Worm (Caenorhabditis elegans): Measurements from ENCODE around the gene vit-4.

vit-4 gene

DNA sequence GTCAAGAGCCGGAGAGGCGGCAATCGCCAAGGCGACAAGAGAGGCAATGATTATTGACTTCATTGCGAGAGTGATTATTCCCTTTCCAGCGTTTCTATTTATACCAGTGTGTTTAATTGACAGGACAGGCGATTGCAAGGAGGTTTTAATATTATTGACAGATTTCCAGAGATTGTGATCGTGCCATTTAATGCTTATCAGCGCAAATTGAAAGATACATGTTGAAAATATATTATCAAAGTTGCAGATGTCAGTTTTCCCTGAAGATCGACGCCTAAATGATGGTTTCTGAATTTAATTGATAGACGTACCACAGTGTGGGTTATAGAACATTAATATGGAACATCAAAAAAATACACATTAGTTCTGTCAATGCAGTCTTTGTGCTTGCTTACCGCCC lies at the start of gene vit-4:
TSS of gene vit-4 (minus strand) at position 63 of the 400 bp plus-strand sequence.
- TF ChIP-seq mml-1 (tag; optimal IDR thresholded peaks at IDR 0.05) (no peak), ztf-4 (tag; optimal IDR thresholded peaks at IDR 0.05) (no peak), ztf-11 (tag; optimal IDR thresholded peaks at IDR 0.05) (no peak), fkh-2 (tag; optimal IDR thresholded peaks at IDR 0.05) (no peak), fkh-10 (GFP tag; optimal IDR thresholded peaks at IDR 0.05) (no peak), ceh-28 (tag; optimal IDR thresholded peaks at IDR 0.05) (no peak)

DNA sequence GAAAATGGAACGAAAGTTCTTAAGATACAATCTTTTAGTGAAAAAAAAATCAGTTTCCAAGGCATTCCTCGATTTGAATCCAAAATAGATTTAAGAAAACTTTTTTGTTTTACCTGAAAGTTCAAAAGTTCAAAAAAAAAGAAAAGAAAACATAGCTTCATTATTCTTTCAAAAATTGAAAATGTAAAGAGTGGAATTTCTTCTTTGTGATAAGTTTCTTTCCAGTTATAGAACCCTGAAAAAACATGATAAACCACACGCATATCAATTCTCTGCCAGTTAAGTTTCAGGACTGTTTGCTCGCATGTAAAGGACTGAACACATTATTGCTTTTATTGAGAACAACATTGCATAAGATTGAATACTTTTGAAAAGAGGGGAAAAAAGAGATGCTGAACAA lies 48.0 kb upstream of the vit-4 start:
- TF ChIP-seq nhr-43 (tag; optimal IDR thresholded peaks at IDR 0.05; ENCODE audit: poor library complexity, severe bottlenecking) (no peak), nhr-23 (tag; optimal IDR thresholded peaks at IDR 0.05) (no peak), nhr-67 (tag; optimal IDR thresholded peaks at IDR 0.05) (no peak), eor-1 (tag; optimal IDR thresholded peaks at IDR 0.05) (no peak), nhr-76 (tag; optimal IDR thresholded peaks at IDR 0.05) (no peak), elt-1 (tag; optimal IDR thresholded peaks at IDR 0.05) (no peak), nhr-77 (tag; optimal IDR thresholded peaks at IDR 0.05) (no peak), egl-27 (tag; optimal IDR thresholded peaks at IDR 0.05) (no peak), nhr-237 (tag; optimal IDR thresholded peaks at IDR 0.05) (no peak), elt-2 (tag; optimal IDR thresholded peaks at IDR 0.05) (no peak), fkh-2 (tag; optimal IDR thresholded peaks at IDR 0.05) (no peak), fkh-10 (GFP tag; optimal IDR thresholded peaks at IDR 0.05) (no peak), ztf-11 (tag; optimal IDR thresholded peaks at IDR 0.05) (no peak), nhr-12 (tag; optimal IDR thresholded peaks at IDR 0.05) (no peak), mdl-1 (tag; optimal IDR thresholded peaks at IDR 0.05) (no peak)

DNA sequence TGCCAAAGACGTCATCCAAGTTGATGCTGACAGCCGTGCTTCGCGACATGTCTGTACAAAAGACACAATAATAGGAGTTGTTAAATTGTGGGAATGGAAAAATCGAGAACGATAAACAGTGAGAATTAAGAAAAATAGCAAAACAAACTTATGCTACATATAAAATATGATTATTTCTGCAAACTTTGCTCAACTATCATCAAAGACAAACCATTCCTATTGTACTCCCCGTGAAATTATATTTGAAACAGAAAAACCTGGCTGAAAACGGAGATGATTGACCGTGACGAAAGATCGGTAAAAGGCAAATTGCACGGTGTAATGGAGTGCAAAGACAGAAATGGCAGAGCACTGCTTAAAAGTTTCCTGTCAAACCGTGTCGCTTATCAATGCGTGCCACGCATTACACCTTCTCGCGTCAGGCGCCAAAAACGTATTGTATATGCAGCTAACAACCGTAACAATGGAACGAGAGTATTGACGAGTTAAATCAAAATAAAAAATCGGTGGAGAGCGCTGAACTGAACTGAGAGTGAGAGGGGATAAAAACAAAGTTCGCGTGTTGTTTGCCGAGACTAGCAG lies 47.4 kb upstream of the vit-4 start, which contains the start of gene C18B2.5:
TSS of gene C18B2.5 (minus strand) at position 51 of the 582 bp plus-strand sequence.
- TF ChIP-seq pha-4 (tag; optimal IDR thresholded peaks at IDR 0.05) (peak; percentile 34), elt-3 (tag; optimal IDR thresholded peaks at IDR 0.05) (no peak), jun-1 (tag; optimal IDR thresholded peaks at IDR 0.05) (no peak), fkh-10 (GFP tag; optimal IDR thresholded peaks at IDR 0.05) (no peak), nfya-1 (tag; optimal IDR thresholded peaks at IDR 0.05; ENCODE audit: insufficient read depth) (peak; percentile 9), sea-2 (GFP tag; optimal IDR thresholded peaks at IDR 0.05) (no peak), elt-2 (tag; optimal IDR thresholded peaks at IDR 0.05) (peak; percentile 84), lin-39 (tag; optimal IDR thresholded peaks at IDR 0.05) (no peak), lsy-12 (tag; optimal IDR thresholded peaks at IDR 0.05) (no peak), pqm-1 (tag; optimal IDR thresholded peaks at IDR 0.05) (peak; percentile 77), nhr-23 (tag; optimal IDR thresholded peaks at IDR 0.05) (no peak)

DNA sequence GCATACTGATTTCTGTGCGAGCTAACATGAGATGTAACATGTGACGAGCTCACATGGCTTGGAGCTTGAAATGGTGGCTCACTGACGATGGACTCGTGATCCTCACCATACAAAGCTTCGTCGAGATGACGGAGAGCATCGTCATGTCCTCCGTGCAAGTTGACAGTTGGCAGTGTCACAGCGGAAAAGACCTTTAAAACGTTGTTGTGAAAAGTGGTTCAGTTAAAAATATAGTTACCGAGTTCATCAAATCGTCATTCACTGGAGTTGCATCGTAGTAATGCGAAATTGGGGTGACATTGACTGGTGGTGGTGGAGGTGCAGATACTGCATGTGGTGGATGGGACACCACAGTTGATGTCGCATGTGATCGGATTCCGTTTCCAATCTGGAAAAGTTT lies 46.7 kb upstream of the vit-4 start:
- no peak for TF ChIP-seq fkh-2 (tag; optimal IDR thresholded peaks at IDR 0.05)

DNA sequence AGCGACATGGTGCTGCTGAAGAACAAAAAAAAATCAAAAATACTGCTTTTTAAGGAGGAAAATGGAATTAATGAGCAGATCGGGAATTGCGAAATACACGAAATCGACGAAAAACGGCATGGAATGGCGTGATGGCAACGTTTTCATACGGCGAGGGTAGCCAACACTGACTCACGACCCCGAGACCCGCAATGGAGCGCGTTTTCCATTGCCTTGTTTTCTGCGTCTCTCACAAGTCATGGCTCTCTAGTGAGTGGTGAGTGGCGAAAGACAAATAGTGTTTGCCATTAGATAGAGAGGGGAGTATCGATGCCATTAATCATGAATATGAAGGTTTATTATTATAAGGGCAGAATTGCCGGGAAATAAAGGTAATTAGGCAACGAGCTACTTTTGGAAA lies 42.0 kb upstream of the vit-4 start, which contains the start of gene C18B2.4:
TSS of gene C18B2.4 (minus strand) at position 15 of the 400 bp plus-strand sequence.
- TF ChIP-seq nhr-67 (tag; optimal IDR thresholded peaks at IDR 0.05) = no peak
- peak; percentile 72 for TF ChIP-seq egl-5 (tag; optimal IDR thresholded peaks at IDR 0.05)
- TF ChIP-seq nhr-43 (tag; optimal IDR thresholded peaks at IDR 0.05; ENCODE audit: poor library complexity, severe bottlenecking) = peak; percentile 64
- no peak for TF ChIP-seq fkh-2 (tag; optimal IDR thresholded peaks at IDR 0.05)
- TF ChIP-seq unc-39 (tag; optimal IDR thresholded peaks at IDR 0.05) = no peak
- TF ChIP-seq nfya-1 (tag; optimal IDR thresholded peaks at IDR 0.05; ENCODE audit: insufficient read depth) = peak; percentile 75
- no peak for TF ChIP-seq ZK546.5 (tag; optimal IDR thresholded peaks at IDR 0.05)
- no peak for TF ChIP-seq nhr-237 (tag; optimal IDR thresholded peaks at IDR 0.05)
- no peak for TF ChIP-seq fkh-10 (GFP tag; optimal IDR thresholded peaks at IDR 0.05)
- TF ChIP-seq pha-4 (tag; optimal IDR thresholded peaks at IDR 0.05) = peak; percentile 88
- no peak for TF ChIP-seq nhr-23 (tag; optimal IDR thresholded peaks at IDR 0.05)
- TF ChIP-seq nhr-11 (tag; optimal IDR thresholded peaks at IDR 0.05) = no peak
- no peak for TF ChIP-seq nhr-77 (tag; optimal IDR thresholded peaks at IDR 0.05)
- TF ChIP-seq eor-1 (tag; optimal IDR thresholded peaks at IDR 0.05) = no peak
- no peak for TF ChIP-seq elt-1 (tag; optimal IDR thresholded peaks at IDR 0.05)
- peak in 1 of 3 experiments; percentile 25 for TF ChIP-seq elt-3 (tag; optimal IDR thresholded peaks at IDR 0.05)
- TF ChIP-seq fos-1 (tag; optimal IDR thresholded peaks at IDR 0.05) = no peak
- no peak for TF ChIP-seq zag-1 (tag; optimal IDR thresholded peaks at IDR 0.05)
- TF ChIP-seq lin-39 (tag; optimal IDR thresholded peaks at IDR 0.05) = peak; percentile 96
- TF ChIP-seq snpc-4 (tag; optimal IDR thresholded peaks at IDR 0.05) = peak; percentile 35
- TF ChIP-seq ceh-16 (tag; optimal IDR thresholded peaks at IDR 0.05) = no peak
- no peak for TF ChIP-seq mdl-1 (tag; optimal IDR thresholded peaks at IDR 0.05)
- no peak for TF ChIP-seq ztf-4 (tag; optimal IDR thresholded peaks at IDR 0.05)
- TF ChIP-seq tbx-2 (tag; optimal IDR thresholded peaks at IDR 0.05) = no peak
- TF ChIP-seq nhr-25 (tag; optimal IDR thresholded peaks at IDR 0.05) = peak; percentile 65
- peak; percentile 21 for TF ChIP-seq ama-1 (optimal IDR thresholded peaks at IDR 0.05)
- TF ChIP-seq nhr-28 (tag; optimal IDR thresholded peaks at IDR 0.05) = no peak
- no peak for TF ChIP-seq ceh-9 (tag; optimal IDR thresholded peaks at IDR 0.05)
- peak; percentile 79 for TF ChIP-seq lin-15B (tag; optimal IDR thresholded peaks at IDR 0.05)
- no peak for TF ChIP-seq nhr-12 (tag; optimal IDR thresholded peaks at IDR 0.05)
- TF ChIP-seq skn-1 (tag; optimal IDR thresholded peaks at IDR 0.05) = peak; percentile 8
- peak; percentile 71 for TF ChIP-seq hmg-11 (tag; optimal IDR thresholded peaks at IDR 0.05)
- TF ChIP-seq elt-2 (tag; optimal IDR thresholded peaks at IDR 0.05) = peak; percentile 79
- no peak for TF ChIP-seq R02D3.7 (tag; optimal IDR thresholded peaks at IDR 0.05)

Data from whole organism, L3 larva.